In genomic region chrX:8930879-8931278, ce11 we compare ENCODE assay signal across 2 worm cellular contexts.
A peak's percentile ranks its signal among the peaks of the same experiment; 100 is the strongest.
TF ChIP-seq lines count a peak whose summit lies in the region.

acs-22 (plus strand) TSS chrX:8931179.

TF ChIP-seq in whole organism, L3 larva, 47 proteins besides CTCF, POLR2A, EP300 and RAD21:
- TF ChIP-seq pha-4 (tag; optimal IDR thresholded peaks at IDR 0.05; lab: Kevin White, UChicago) (peak; percentile 24), sea-2 (GFP tag; optimal IDR thresholded peaks at IDR 0.05; lab: Kevin White, UChicago) (no peak)

TF ChIP-seq in whole organism, L4 larva, 104 proteins besides CTCF, POLR2A, EP300 and RAD21:
- TF ChIP-seq madf-9 (GFP tag; conservative IDR thresholded peaks at IDR 0.05; lab: Robert Waterston, UW) (0 out of 2 replicates have a peak, but pooled peaks have one; percentile 15), rbr-2 (tag; optimal IDR thresholded peaks at IDR 0.05; lab: Kevin White, UChicago) (no peak), nhr-6 (tag; optimal IDR thresholded peaks at IDR 0.05; lab: Kevin White, UChicago) (no peak), dve-1 (tag; optimal IDR thresholded peaks at IDR 0.05; lab: Kevin White, UChicago; ENCODE audit: insufficient read depth) (no peak), nhr-28 (tag; optimal IDR thresholded peaks at IDR 0.05; lab: Kevin White, UChicago) (no peak), mep-1 (tag; optimal IDR thresholded peaks at IDR 0.05; lab: Kevin White, UChicago) (no peak), unc-62 (GFP tag; optimal IDR thresholded peaks at IDR 0.05 in 1 of 2; lab: Kevin White, UChicago) (peak in 1 of 2 experiments; percentile 26), unc-62 (tag; optimal IDR thresholded peaks at IDR 0.05; lab: Kevin White, UChicago) (no peak), ceh-28 (tag; optimal IDR thresholded peaks at IDR 0.05; lab: Kevin White, UChicago) (no peak), hmg-1.1 (GFP tag; IDR thresholded peaks at IDR 0.05; lab: Robert Waterston, UW) (no peak), egl-27 (tag; optimal IDR thresholded peaks at IDR 0.05; lab: Kevin White, UChicago) (no peak), lin-39 (tag; optimal IDR thresholded peaks at IDR 0.05; lab: Kevin White, UChicago) (no peak), egl-43 (GFP tag; IDR thresholded peaks at IDR 0.05; lab: Robert Waterston, UW) (no peak), aha-1 (tag; lab: Kevin White, UChicago) (peak; percentile 84), dmd-9 (GFP tag; IDR thresholded peaks at IDR 0.05; lab: Robert Waterston, UW) (no peak), zip-2 (tag; optimal IDR thresholded peaks at IDR 0.05; lab: Kevin White, UChicago) (no peak), F44E2.7 (GFP tag; IDR thresholded peaks at IDR 0.05; lab: Robert Waterston, UW) (no peak), spr-3 (GFP tag; optimal IDR thresholded peaks at IDR 0.05; lab: Kevin White, UChicago) (no peak), ceh-20 (GFP tag; IDR thresholded peaks at IDR 0.05; lab: Robert Waterston, UW) (no peak)

Comparison
In these comparisons a context has a peak if more than half of its experiments do, and no peak if none do; other contexts are left out.
1. Of the 28 proteins assayed by ChIP-seq in both whole organism, L4 larva and whole organism, L3 larva: peak only in whole organism, L4 larva: none; only in whole organism, L3 larva: pha-4; in both: none; in neither: 26; mixed calls (peak in some experiments, not most) for 1.